Fruit fly (Drosophila melanogaster): Measurements from ENCODE around the gene aos.

aos gene

DNA sequence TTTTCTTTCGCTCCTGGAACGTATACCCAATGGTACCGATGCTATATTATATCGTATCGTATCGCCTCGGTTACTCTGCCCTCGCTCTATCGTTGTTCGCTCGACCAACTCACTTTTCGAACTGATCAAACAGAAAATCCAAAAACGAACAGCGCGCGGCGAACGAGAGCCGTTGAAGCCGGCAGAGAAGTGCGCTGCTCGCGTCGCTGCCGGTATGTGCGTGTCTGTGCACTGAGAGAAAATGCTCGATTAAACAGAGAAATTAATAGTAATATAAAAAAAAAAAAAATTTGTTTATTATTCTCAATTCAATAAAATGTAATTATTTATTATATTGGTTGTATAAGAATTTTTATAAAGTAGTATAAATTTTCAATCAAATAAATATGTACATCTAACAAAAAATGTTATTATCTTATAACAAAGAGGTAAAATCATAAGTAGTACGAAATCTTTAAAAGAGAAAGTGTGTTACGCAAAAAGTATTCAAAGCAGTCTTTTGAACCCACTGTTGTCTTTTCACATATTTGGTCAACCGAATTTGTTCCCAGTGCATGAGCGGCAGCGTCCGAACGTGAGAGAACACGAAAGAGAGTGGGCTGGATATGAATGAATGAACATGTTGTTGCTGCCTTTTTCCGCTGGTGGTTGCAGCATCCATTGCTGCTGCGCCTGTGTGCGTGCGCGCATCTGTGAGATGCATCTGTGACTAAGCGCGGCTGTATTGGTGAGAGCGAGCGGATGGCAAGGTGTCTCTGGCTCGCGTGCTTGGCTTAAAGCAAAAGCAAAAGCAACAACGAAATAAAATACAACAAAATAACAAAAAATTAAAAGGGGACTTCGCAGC is at the start of gene aos:
aos (minus strand) TSS at position 127 of the 847 bp plus-strand sequence.
- peak; percentile 66 for TF ChIP-seq noc (tag; optimal IDR thresholded peaks at IDR 0.05)

DNA sequence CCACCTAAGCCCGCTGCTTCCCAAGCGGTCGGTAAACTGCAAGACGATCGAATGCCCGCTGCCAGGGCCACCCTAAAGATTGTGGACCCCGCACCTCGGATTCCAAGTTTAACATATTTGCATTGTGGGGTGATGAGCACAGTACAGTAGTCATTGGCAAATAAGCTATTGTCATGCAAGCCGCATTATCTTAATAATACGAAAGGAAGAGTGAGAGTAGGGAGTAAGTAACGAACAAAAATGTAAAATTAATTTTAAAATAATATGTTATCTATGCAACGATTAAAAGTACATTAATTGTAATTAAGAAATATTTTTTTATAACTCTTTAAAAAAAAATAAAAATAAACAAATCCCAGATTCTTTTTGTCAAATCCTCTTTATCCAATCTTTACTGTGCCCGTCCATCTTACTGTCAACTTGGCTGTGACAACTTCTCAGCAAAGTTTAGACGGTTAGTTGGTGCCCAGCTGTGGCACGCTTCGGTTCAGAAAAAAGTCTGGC is 13.8 kb upstream of the aos start, which contains the start of gene st:
st (plus strand) TSS at position 454 of the 504 bp plus-strand sequence.
- TF ChIP-seq noc (tag; optimal IDR thresholded peaks at IDR 0.05), result no peak

DNA sequence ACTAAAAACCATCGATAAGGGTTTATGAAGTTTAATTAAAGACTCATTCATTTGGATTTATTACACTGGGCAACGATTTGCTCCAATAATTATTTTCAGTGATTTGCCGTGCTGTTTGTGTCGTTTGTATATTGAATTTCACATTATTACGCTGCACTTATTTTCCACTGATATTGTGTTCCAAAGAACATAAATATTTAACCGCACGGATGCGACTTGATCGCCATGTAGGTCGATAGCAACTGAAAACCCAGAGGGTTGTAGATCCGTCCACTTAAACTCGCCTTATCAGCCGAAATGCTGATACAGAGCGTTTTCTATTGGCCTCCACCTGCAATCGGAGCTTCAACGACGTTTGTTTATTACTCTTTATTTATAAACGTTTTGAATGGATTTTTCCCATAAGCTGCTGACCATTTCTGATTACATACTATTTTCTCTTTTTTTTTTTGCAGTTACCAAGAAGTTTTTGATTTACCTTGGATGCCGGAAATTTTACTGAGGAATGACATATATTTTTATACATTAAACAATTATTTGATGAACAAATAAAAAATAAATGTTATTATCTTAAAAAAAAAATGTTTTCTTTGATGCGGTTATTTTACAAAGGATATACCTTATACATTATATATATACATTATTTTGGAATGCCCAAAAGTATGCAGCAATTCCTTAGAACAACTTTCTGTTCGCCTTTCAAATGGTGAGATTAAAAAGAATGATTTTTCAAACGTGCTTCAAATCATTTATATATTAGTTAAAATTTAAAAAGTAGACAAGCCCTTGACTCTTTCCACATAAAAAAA is 12.7 kb upstream of the aos start, which contains the start of gene CG42514:
CG42514 (minus strand) TSS at position 248 of the 809 bp plus-strand sequence.
- peak; percentile 3 for TF ChIP-seq noc (tag; optimal IDR thresholded peaks at IDR 0.05)

DNA sequence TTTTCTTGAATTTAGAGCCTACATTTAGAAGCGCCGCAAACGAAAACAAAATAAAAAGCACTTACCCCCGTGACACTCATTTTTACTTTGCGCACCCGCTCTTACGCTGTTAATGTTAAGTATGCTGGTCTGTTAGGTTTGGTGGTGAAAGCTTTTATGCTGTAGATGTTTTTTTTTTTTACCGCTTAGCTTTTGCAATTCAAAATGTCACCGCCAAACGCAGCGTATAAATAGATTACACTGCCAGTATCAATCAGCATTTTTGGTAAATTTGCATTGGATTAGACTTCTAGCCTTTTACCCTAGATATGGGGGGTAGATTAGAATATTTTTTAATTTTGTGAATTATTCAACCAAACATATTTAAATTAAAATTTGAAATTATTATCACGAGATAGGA is 11.8 kb upstream of the aos start:
- TF ChIP-seq noc (tag; optimal IDR thresholded peaks at IDR 0.05), result no peak

DNA sequence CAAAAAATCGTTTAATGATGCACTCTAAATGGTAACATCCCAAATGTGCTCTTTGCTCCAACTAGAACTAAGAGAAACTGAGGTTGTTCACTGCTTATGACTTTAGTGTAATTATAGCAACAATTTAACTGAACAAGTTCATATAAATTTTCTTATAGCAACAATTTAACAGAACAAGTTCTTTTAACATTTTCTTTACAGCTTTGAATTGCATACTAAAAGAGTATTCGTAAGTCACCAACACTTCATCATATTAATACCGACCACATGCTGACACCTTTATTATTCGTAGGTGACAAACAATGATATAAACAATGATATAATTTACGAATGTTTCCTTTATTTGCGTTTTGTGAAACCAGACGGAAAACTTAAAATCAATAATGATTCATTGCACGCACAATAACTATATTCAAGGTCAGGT is 11.2 kb upstream of the aos start:
- TF ChIP-seq noc (tag; optimal IDR thresholded peaks at IDR 0.05), result no peak

DNA sequence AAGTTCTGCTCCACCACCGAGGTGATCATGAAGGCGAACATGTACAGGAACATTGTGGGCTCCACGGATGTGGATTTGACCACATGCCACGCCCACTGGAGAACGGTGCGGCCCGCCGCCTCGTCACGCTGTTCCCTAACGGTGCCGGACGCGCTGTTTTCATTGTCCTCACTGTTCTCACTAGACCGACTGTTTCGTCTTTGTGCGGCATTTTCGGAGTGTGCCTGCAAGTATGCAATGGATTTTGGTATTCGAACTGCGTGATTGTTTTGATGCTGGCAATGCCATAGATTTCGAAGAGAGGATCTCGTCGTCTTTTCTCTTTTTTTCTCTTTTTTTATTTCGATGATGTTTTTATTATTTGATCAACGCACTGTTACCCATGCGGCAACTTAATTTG is 10.3 kb upstream of the aos start:
- no peak for TF ChIP-seq noc (tag; optimal IDR thresholded peaks at IDR 0.05)

DNA sequence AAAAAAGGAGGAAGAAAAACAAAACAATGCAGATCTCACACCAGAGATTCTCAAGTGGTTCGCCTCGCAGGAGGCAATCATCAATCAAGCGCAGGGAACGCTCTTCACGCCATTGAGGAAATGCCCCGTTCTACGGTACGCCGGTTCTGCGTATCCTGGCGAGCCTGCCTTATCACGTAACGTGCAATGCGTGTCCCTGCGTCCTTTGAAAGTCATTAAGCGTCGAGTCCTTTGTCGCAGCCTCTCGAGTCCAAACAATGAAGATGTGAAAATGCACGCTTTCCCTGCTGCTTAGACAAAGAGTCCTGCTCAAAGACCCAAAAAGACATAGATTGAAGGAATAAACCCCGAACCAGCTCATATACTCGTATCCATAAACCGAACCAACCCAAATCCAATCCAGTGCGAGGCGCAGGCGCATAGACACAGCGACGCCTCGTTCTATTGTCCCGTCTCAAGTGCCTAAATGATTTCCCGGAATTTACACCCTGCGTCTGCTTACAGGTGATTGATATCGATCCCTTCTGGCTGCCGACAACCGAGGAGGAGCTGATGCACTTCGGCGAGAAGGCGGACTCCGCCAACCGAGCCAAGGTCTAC is 7.7 kb upstream of the aos start:
- TF ChIP-seq noc (tag; optimal IDR thresholded peaks at IDR 0.05), result no peak

DNA sequence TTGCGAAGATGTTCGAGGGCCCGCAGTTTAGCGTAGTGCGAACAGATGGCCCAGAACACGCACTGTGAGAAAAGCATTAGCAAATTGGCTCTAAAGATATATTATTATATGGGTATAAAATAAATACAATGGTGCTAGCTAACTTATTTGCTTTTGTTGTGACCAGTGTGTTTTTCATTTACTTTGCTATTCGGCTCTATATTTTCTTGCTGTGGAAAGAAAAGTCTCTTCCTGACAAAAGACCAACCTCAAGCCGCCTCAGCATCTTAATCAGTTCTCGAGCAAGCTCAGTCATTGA is 7.1 kb upstream of the aos start:
- TF ChIP-seq noc (tag; optimal IDR thresholded peaks at IDR 0.05), result no peak

DNA sequence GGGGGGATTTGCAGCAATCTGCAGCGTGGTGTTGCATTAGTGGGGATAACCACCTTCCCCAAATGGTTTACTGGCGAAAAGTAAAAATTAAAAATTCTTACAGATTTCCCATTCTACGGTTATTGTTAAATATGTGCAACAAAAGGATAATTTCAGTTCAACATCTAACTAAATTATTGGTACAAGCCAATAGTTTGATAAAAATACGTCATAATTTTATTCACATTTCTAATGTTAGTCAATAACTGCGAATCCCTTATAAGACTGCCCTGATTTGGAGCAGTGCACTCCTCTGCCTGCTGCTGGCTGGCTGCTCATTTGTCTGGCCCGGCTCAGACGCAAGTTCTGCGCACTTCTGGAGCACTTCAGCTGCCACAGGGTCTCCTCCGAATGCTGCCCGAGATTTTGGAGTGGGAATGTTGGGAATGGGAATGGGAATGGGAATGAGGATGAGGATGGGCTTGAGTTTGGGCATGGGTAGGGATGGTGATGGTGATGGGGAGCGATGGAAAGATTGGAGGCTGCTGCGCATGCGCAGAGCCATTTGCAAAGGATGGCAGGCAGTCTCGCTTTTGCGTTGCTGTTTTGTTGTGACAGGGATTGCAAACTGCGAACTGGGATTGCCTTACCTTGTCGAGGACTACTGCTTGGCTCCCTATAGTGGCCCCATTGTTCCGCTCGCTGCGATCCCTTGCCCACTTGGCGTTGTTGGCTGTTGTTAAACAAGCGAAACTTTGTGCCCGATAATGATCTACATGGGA is 6.6 kb upstream of the aos start:
- TF ChIP-seq noc (tag; optimal IDR thresholded peaks at IDR 0.05), result no peak

DNA sequence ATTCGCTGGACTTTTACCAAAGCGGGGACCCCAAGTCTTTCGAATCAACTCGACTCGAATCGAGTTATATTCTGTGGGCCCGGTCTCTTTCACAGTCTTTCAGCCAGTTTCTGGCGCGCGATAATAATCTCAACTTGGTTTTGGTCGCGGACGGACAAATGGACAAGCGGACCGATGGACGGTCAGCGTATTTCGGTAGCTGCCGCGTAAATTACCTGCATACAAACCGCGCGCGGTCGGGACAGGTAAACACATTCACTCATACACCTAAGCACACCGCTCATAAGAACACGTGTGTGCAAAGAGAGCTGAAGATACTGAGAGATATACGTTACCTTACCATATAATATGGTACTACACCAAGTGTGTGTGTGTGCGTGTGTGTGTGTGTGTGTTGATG is 5.8 kb upstream of the aos start:
- no peak for TF ChIP-seq noc (tag; optimal IDR thresholded peaks at IDR 0.05)

DNA sequence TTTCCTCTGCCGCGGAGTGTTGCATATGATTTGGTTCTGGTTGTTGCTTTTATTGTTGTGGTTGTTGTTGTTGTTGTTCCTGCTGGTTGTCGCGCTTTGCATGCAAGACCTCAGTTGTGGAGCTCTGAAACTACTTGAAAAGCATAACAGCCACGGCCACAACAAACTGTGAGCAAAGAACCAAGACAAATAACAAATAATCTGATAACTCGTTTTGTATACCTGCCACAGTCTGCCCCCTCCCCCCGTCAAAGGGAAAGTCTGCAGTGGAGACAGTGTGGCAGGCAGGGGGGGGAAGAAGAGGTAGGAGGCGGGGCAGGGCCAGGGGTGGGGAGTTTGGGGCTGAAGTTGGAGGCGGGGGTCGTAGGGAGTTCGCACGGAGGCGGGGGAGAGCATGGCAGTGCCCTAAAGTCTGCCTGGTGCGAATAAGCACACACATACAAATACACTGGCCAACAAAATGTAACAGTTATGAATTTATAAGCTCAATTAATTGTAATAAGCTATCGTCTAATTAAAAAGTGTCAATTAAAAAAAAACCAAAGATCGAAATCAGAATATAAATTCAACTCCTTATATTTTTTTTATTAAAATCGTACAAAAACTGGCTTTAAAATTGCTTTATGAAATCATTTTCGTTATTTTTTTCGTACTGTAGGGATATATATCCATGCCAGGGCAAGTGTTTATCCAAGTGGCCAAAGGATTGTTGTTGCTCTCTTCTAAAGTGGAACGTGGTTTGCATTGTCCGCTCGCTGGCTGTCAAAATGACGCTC is 5.2 kb upstream of the aos start:
- no peak for TF ChIP-seq noc (tag; optimal IDR thresholded peaks at IDR 0.05)

DNA sequence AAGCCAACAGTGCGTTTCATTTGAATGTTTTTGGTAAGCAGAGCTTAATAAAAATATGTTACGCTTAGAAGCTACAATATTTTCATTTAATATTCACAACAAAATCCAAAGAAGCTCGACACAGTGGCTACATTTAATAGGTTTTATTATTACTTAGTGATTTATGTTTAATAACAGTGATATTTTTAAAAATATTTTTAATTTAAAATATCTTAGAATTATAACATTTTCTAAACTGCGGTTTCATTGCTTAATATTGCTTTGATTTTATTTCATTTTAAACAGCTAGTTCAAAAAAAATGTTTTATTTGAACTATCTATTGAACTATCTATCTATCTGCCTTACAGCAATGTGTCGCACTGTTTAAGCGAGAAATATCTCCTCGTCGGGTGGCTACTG is 4.4 kb upstream of the aos start:
- no peak for TF ChIP-seq noc (tag; optimal IDR thresholded peaks at IDR 0.05)

DNA sequence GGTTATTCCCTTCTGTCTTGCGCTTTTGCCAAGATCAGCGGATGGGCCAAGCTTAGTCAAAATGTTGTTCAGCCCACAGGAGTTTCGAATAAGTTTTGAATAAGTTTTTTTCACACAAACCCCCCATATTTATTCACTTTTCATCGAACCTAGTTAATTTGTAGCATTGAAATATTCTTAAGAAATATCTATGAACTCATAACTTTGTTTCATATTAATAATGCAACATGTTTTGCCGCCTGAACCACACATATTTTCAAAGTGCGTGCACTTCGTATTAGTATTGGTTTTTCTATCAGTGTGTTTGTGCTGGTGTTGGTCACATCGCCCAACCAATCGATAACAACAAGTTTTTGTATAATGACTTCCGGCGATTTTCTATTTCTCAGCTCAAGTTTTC is 3.1 kb upstream of the aos start:
- TF ChIP-seq noc (tag; optimal IDR thresholded peaks at IDR 0.05), result no peak

DNA sequence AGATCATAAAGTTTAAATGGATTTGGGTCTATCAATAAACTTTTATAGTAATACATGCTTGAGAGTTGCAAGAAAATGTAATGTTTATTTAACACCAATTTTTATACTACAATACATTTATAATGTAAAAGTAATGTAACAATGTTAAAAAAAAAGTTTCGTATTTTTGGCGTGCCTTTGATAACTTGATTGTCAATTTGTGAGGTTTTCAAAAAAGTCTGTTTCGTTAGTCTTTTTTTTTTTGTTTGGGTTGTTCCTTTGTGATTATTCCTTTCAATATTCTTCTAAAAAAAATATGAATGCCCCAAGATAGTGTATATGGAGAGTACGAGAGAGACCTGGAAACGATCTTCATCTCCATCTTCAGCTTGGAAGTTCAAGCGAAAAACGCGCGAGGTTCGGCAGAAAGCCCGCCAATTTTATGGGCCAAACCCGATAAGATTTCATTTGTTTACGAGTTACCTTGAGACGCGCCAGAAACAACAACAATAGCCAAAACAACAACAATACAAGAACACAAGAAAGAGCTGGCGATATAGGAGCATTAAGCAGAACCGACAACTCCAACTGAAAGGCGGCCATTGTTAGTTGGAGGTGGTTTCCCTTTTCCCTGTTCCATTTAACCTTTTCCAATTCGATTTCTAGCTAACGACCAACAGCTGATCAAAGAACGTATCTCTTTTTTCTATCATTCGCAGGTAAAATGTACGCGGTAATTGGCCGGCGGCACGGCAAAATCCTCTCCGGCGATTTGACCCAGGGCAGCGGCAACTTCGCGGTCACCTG is 1.5 kb upstream of the aos start:
- no peak for TF ChIP-seq noc (tag; optimal IDR thresholded peaks at IDR 0.05)
